Fruit fly (Drosophila melanogaster) whole organism, prepupa: ENCODE data around the gene eIF4EHP.

Source experiments
- Blimp-1 ChIP-seq: fragments of 200-800 bp; sonication (Bioruptor generic); optimal IDR thresholded peaks from 3 replicates; lab custom pipeline; 2017; ENCODE audit warnings: missing biosample characterization, missing genetic modification characterization, mild to moderate bottlenecking, moderate library complexity, missing genetic modification reagents
- CG10631 ChIP-seq: fragments of 200-800 bp; sonication (Bioruptor generic); optimal IDR thresholded peaks from 2 replicates; lab custom pipeline; 2016; ENCODE audit warnings: missing biosample characterization, missing genetic modification characterization
- CG10669 ChIP-seq: fragments of 200-800 bp; sonication (Bioruptor generic); optimal IDR thresholded peaks from 3 replicates; lab custom pipeline; 2018; ENCODE audit warnings: missing biosample characterization, mild to moderate bottlenecking, missing genetic modification characterization, moderate library complexity
- CG11294 ChIP-seq: fragments of 200-800 bp; sonication (Bioruptor generic); IDR thresholded peaks from 2 replicates; pipeline ENCODE4 v1.3.6; 2022; ENCODE audit warnings: missing biosample characterization, missing genetic modification characterization
- CG11762 ChIP-seq: fragments of 200-800 bp; sonication (Bioruptor generic); optimal IDR thresholded peaks from 3 replicates; lab custom pipeline; 2016; ENCODE audit warnings: missing biosample characterization, missing genetic modification characterization; ENCODE audit not compliant: insufficient read depth
- CG11902 ChIP-seq: fragments of 200-800 bp; sonication (Bioruptor generic); optimal IDR thresholded peaks from 3 replicates; lab custom pipeline; 2016; ENCODE audit warnings: missing biosample characterization, missing genetic modification characterization
- CG15336 ChIP-seq: fragments of 200-800 bp; sonication (Bioruptor generic); IDR thresholded peaks from 2 replicates; pipeline ENCODE4 v1.3.6; 2022; ENCODE audit warnings: missing biosample characterization, missing genetic modification characterization
- CG1621 ChIP-seq: fragments of 200-800 bp; sonication (Bioruptor generic); optimal IDR thresholded peaks from 3 replicates; lab custom pipeline; 2018; ENCODE audit warnings: missing biosample characterization, mild to moderate bottlenecking, missing genetic modification characterization
- CG3032 ChIP-seq: fragments of 200-800 bp; optimal IDR thresholded peaks from 2 replicates; lab custom pipeline; 2019; ENCODE audit warnings: missing biosample characterization, mild to moderate bottlenecking, missing genetic modification characterization, moderate library complexity
- CG31627 ChIP-seq: fragments of 200-800 bp; sonication (Bioruptor generic); optimal IDR thresholded peaks from 3 replicates; lab custom pipeline; 2016; ENCODE audit warnings: missing biosample characterization, missing genetic modification characterization
- CG32006 ChIP-seq: fragments of 200-800 bp; sonication (Bioruptor generic); optimal IDR thresholded peaks from 3 replicates; lab custom pipeline; 2017; ENCODE audit warnings: missing biosample characterization, mild to moderate bottlenecking, missing genetic modification characterization
- CG34406 ChIP-seq: fragments of 200-800 bp; sonication (Bioruptor generic); optimal IDR thresholded peaks from 3 replicates; lab custom pipeline; 2016; ENCODE audit warnings: missing biosample characterization, missing genetic modification characterization
- CG3919 ChIP-seq: fragments of 200-800 bp; sonication (Bioruptor generic); optimal IDR thresholded peaks from 3 replicates; lab custom pipeline; 2016; ENCODE audit warnings: missing biosample characterization, missing genetic modification characterization
- CG4318 ChIP-seq: fragments of 200-800 bp; sonication (Bioruptor generic); optimal IDR thresholded peaks from 3 replicates; lab custom pipeline; 2017; ENCODE audit warnings: missing biosample characterization, mild to moderate bottlenecking, missing genetic modification characterization
- CG6163 ChIP-seq: fragments of 200-800 bp; sonication (Bioruptor generic); IDR thresholded peaks from 3 replicates; pipeline ENCODE4 v1.3.6; 2022; ENCODE audit warnings: missing biosample characterization, missing genetic modification characterization
- CG6276 ChIP-seq: fragments of 200-800 bp; sonication (Bioruptor generic); optimal IDR thresholded peaks from 2 replicates; lab custom pipeline; 2017; ENCODE audit warnings: missing biosample characterization, mild to moderate bottlenecking, missing genetic modification characterization
- CG6808 ChIP-seq: fragments of 200-800 bp; sonication (Bioruptor generic); optimal IDR thresholded peaks from 3 replicates; lab custom pipeline; 2017; ENCODE audit warnings: missing biosample characterization, missing genetic modification characterization, mild to moderate bottlenecking, moderate library complexity, missing genetic modification reagents
- CG8119 ChIP-seq: fragments of 200-800 bp; sonication (Bioruptor generic); IDR thresholded peaks from 3 replicates; pipeline ENCODE4 v1.3.6; 2022; ENCODE audit warnings: missing biosample characterization, missing genetic modification characterization
- CG8319 ChIP-seq: fragments of 200-800 bp; sonication (Bioruptor generic); optimal IDR thresholded peaks from 3 replicates; lab custom pipeline; 2016; ENCODE audit warnings: missing biosample characterization, missing genetic modification characterization
- CG8632 ChIP-seq: fragments of 200-800 bp; sonication (Bioruptor generic); optimal IDR thresholded peaks from 3 replicates; lab custom pipeline; 2016; ENCODE audit warnings: missing biosample characterization, missing genetic modification characterization
- CG9139 ChIP-seq: fragments of 200-800 bp; sonication (Bioruptor generic); optimal IDR thresholded peaks from 3 replicates; lab custom pipeline; 2017; ENCODE audit warnings: missing biosample characterization, mild to moderate bottlenecking, missing genetic modification characterization
- Eip75B ChIP-seq: fragments of 200-800 bp; sonication (Bioruptor generic); optimal IDR thresholded peaks from 3 replicates; lab custom pipeline; 2016; ENCODE audit warnings: missing biosample characterization, missing genetic modification characterization
- Eip78C ChIP-seq: fragments of 200-800 bp; sonication (Bioruptor generic); peaks from one replicate; lab custom pipeline; 2016; ENCODE audit warnings: missing biosample characterization, missing genetic modification characterization
- Eip93F ChIP-seq: fragments of 200-800 bp; sonication (Bioruptor generic); optimal IDR thresholded peaks from 2 replicates; lab custom pipeline; 2016; ENCODE audit warnings: missing biosample characterization, mild to moderate bottlenecking, missing genetic modification characterization
- Ets21C ChIP-seq: fragments of 200-800 bp; sonication (Bioruptor generic); optimal IDR thresholded peaks from 3 replicates; lab custom pipeline; 2016; ENCODE audit warnings: missing biosample characterization, missing genetic modification characterization
- Gug ChIP-seq: fragments of 200-800 bp; sonication (Bioruptor generic); IDR thresholded peaks from 2 replicates; pipeline ENCODE4 v1.3.6; 2022; ENCODE audit warnings: missing biosample characterization, missing genetic modification characterization
- Hr38 ChIP-seq: sonication (Bioruptor generic); optimal IDR thresholded peaks from 2 replicates; lab custom pipeline; 2016; ENCODE audit warnings: missing biosample characterization, missing genetic modification characterization
- Lpt ChIP-seq: fragments of 200-800 bp; sonication (Bioruptor generic); optimal IDR thresholded peaks from 3 replicates; lab custom pipeline; 2016; ENCODE audit warnings: missing biosample characterization, missing genetic modification characterization
- Met ChIP-seq: fragments of 200-800 bp; sonication (Bioruptor generic); optimal IDR thresholded peaks from 3 replicates; lab custom pipeline; 2016; ENCODE audit warnings: missing biosample characterization, missing genetic modification characterization
- OdsH ChIP-seq: fragments of 200-800 bp; sonication (Bioruptor generic); optimal IDR thresholded peaks from 3 replicates; lab custom pipeline; 2016; ENCODE audit warnings: missing biosample characterization, missing genetic modification characterization
- Smox ChIP-seq: fragments of 200-800 bp; sonication (Bioruptor generic); optimal IDR thresholded peaks from 3 replicates; lab custom pipeline; 2016; ENCODE audit warnings: missing biosample characterization, missing genetic modification characterization
- Sox102F ChIP-seq: fragments of 200-800 bp; sonication (Bioruptor generic); optimal IDR thresholded peaks from 2 replicates; lab custom pipeline; 2016; ENCODE audit warnings: missing biosample characterization, mild to moderate bottlenecking, missing genetic modification characterization
- Sox14 ChIP-seq: fragments of 200-800 bp; sonication (Bioruptor generic); optimal IDR thresholded peaks from 3 replicates; lab custom pipeline; 2016; ENCODE audit warnings: missing biosample characterization, missing genetic modification characterization
- Sox15 ChIP-seq: fragments of 200-800 bp; sonication (Bioruptor generic); optimal IDR thresholded peaks from 3 replicates; lab custom pipeline; 2016; ENCODE audit warnings: missing biosample characterization, missing genetic modification characterization
- achi ChIP-seq: fragments of 200-800 bp; sonication (Bioruptor generic); optimal IDR thresholded peaks from 3 replicates; lab custom pipeline; 2016; ENCODE audit warnings: missing biosample characterization, missing genetic modification characterization
- acj6 ChIP-seq: fragments of 200-800 bp; sonication (Bioruptor generic); optimal IDR thresholded peaks from 3 replicates; lab custom pipeline; 2016; ENCODE audit warnings: missing biosample characterization, missing genetic modification characterization
- cyc ChIP-seq: fragments of 200-800 bp; sonication (Bioruptor generic); optimal IDR thresholded peaks from 3 replicates; lab custom pipeline; 2016; ENCODE audit warnings: missing biosample characterization, missing genetic modification characterization
- dac ChIP-seq: fragments of 200-800 bp; sonication (Bioruptor generic); optimal IDR thresholded peaks from 2 replicates; lab custom pipeline; 2017; ENCODE audit warnings: missing biosample characterization, mild to moderate bottlenecking, missing genetic modification characterization
- dsx ChIP-seq: fragments of 200-800 bp; optimal IDR thresholded peaks from 3 replicates; lab custom pipeline; 2019; ENCODE audit warnings: missing biosample characterization, mild to moderate bottlenecking, missing genetic modification characterization, moderate library complexity; ENCODE audit not compliant: poor library complexity, severe bottlenecking
- eg ChIP-seq: fragments of 200-800 bp; sonication (Bioruptor generic); IDR thresholded peaks from 3 replicates; pipeline ENCODE4 v1.3.6; 2022; ENCODE audit warnings: missing biosample characterization, missing genetic modification characterization
- fd59A ChIP-seq: fragments of 200-800 bp; sonication (Bioruptor generic); optimal IDR thresholded peaks from 2 replicates; lab custom pipeline; 2017; ENCODE audit warnings: missing biosample characterization, mild to moderate bottlenecking, missing genetic modification characterization, missing genetic modification reagents
- fd85E ChIP-seq: fragments of 200-800 bp; sonication (Bioruptor generic); optimal IDR thresholded peaks from 3 replicates; lab custom pipeline; 2016; ENCODE audit warnings: missing biosample characterization, missing genetic modification characterization
- fkh ChIP-seq: fragments of 200-800 bp; sonication (Bioruptor generic); optimal IDR thresholded peaks from 3 replicates; lab custom pipeline; 2017; ENCODE audit warnings: missing biosample characterization, mild to moderate bottlenecking, missing genetic modification characterization, moderate library complexity
- lz ChIP-seq: fragments of 200-800 bp; sonication (Bioruptor generic); optimal IDR thresholded peaks from 3 replicates; lab custom pipeline; 2016; ENCODE audit warnings: missing biosample characterization, missing genetic modification characterization
- net ChIP-seq: fragments of 200-800 bp; sonication (Bioruptor generic); optimal IDR thresholded peaks from 3 replicates; lab custom pipeline; 2016; ENCODE audit warnings: missing biosample characterization, missing genetic modification characterization
- pdm3 ChIP-seq: fragments of 200-800 bp; sonication (Bioruptor generic); optimal IDR thresholded peaks from 3 replicates; lab custom pipeline; 2016; ENCODE audit warnings: missing biosample characterization, missing genetic modification characterization
- spab ChIP-seq: fragments of 200-800 bp; sonication (Bioruptor generic); optimal IDR thresholded peaks from 2 replicates; lab custom pipeline; 2017; ENCODE audit warnings: missing biosample characterization, mild to moderate bottlenecking, missing genetic modification characterization, missing genetic modification reagents
- svp ChIP-seq: fragments of 200-800 bp; sonication (Bioruptor generic); peaks from one replicate; lab custom pipeline; 2016; ENCODE audit warnings: missing biosample characterization, missing genetic modification characterization
- topi ChIP-seq: fragments of 200-800 bp; sonication (Bioruptor generic); optimal IDR thresholded peaks from 3 replicates; lab custom pipeline; 2016; ENCODE audit warnings: missing biosample characterization, missing genetic modification characterization
- vri ChIP-seq: fragments of 200-800 bp; sonication (Bioruptor generic); optimal IDR thresholded peaks from 3 replicates; lab custom pipeline; 2016; ENCODE audit warnings: missing biosample characterization, mild to moderate bottlenecking, missing genetic modification characterization

The eIF4EHP gene

DNA sequence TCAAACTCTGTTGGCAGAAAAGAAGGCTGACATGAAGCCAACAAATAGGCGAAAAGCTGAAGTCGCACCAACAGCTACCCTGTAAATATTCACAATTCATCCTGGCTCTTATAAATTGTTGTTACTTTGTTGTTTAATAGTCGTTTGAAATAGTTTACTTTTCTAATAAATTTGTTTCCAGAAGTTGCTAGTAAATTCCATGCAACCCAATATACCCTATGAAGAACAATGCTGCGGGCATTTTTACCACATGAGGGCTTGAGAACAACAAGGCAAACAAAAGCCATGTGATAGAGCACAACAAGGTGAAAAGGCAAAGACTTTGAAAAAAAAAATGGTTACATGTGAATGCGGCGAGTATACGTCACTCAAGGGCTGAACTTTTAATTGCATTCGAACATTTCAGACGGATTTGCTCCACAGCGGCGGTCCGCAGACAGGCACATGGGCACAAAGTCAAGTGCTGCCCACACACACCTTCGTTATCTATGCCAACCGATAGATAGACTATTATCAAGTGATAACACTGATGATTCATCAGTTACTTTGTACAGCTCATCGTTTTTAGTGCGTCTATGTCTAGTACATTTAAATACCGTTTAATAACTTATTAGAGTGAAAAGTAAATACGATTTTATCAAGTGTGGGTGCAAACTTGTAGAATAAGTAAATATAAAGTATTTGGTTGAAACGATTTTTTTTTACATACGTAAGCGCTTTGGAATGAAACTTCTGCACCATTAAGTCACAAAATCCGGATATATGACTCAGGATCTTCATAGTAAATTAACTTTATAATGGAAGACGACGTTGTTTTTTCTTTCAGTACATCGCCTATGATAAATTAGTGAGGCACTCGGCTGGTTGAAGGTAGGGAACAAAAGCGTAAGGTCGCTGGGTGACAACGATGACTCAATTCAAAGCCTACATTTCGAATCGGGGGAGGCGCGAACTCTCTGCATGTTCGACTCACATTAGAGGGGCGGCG lies 9.4 kb downstream of the eIF4EHP start:
- TF ChIP-seq fd85E (peak; percentile 34), CG9139 (GFP tag; lab: Kevin White, UChicago) (no peak), Sox14 (GFP tag; lab: Kevin White, UChicago) (peak; percentile 89), CG6808 (GFP tag; lab: Kevin White, UChicago) (peak; percentile 18), CG6276 (GFP tag; lab: Kevin White, UChicago) (peak; percentile 43), topi (peak; percentile 80), Eip78C (GFP tag; lab: Kevin White, UChicago) (peak; percentile 88), CG8632 (GFP tag; lab: Kevin White, UChicago) (peak; percentile 39), CG8319 (GFP tag; lab: Kevin White, UChicago) (peak; percentile 42), Blimp-1 (GFP tag; lab: Kevin White, UChicago) (peak; percentile 4), CG31627 (GFP tag; lab: Kevin White, UChicago) (peak; percentile 84), Smox (GFP tag; lab: Kevin White, UChicago) (no peak), Met (GFP tag; lab: Kevin White, UChicago) (peak; percentile 74), Gug (GFP tag; lab: Robert Waterston, UW) (peak; percentile 74), fkh (GFP tag; lab: Kevin White, UChicago) (peak; percentile 17), CG11762 (peak; percentile 31), CG11294 (GFP tag; lab: Robert Waterston, UW) (peak; percentile 57; the same call in 1 of the 2 replicates), CG10631 (GFP tag; lab: Kevin White, UChicago) (peak; percentile 66), Eip93F (no peak), CG15336 (GFP tag; lab: Robert Waterston, UW) (peak; percentile 76), achi (peak; percentile 74), spab (peak; percentile 8), lz (GFP tag; lab: Kevin White, UChicago) (peak; percentile 67), acj6 (GFP tag; lab: Kevin White, UChicago) (peak; percentile 75), fd59A (peak; percentile 17), CG8119 (peak; percentile 77), Lpt (GFP tag; lab: Kevin White, UChicago) (peak; percentile 67), cyc (GFP tag; lab: Kevin White, UChicago) (peak; percentile 75), CG32006 (GFP tag; lab: Kevin White, UChicago) (peak; percentile 72), CG4318 (GFP tag; lab: Kevin White, UChicago) (peak; percentile 36), Eip75B (GFP tag; lab: Kevin White, UChicago) (peak; percentile 52), dsx (GFP tag; lab: Kevin White, UChicago) (peak; percentile 25), CG6163 (GFP tag; lab: Robert Waterston, UW) (peak; percentile 89), CG1621 (no peak), svp (GFP tag; lab: Kevin White, UChicago) (peak; percentile 86), eg (GFP tag; lab: Robert Waterston, UW) (peak; percentile 72), Sox102F (peak; percentile 58), vri (GFP tag; lab: Kevin White, UChicago) (peak; percentile 65), pdm3 (GFP tag; lab: Kevin White, UChicago) (peak; percentile 76), net (GFP tag; lab: Kevin White, UChicago) (peak; percentile 68), Ets21C (GFP tag; lab: Kevin White, UChicago) (peak; percentile 60), Sox15 (GFP tag; lab: Kevin White, UChicago) (peak; percentile 32), dac (GFP tag; lab: Kevin White, UChicago) (peak; percentile 25), CG3919 (GFP tag; lab: Kevin White, UChicago) (peak; percentile 72), CG3032 (tag; lab: Kevin White, UChicago) (peak; percentile 45), CG11902 (GFP tag; lab: Kevin White, UChicago) (peak; percentile 41), CG34406 (GFP tag; lab: Kevin White, UChicago) (peak; percentile 53), Hr38 (GFP tag; lab: Kevin White, UChicago) (no peak), CG10669 (GFP tag; lab: Kevin White, UChicago) (peak; percentile 48), OdsH (GFP tag; lab: Kevin White, UChicago) (peak; percentile 71)
